Fruit fly (Drosophila melanogaster): ENCODE data around the gene mura.

mura gene

dm6 chr3R:9590952-9591532 lies 39.4 kb upstream of the mura start, which contains the start of the genes bocks and CG8312 (continued):
- no peak for TF ChIP-seq CG6254 (GFP tag; optimal IDR thresholded peaks at IDR 0.05)
- TF ChIP-seq Hmr (GFP tag; optimal IDR thresholded peaks at IDR 0.05), result peak; percentile 73
- TF ChIP-seq fd96Cb (tag; optimal IDR thresholded peaks at IDR 0.05), result no peak
- no peak for TF ChIP-seq CG17361 (GFP tag; IDR thresholded peaks at IDR 0.05)
- peak; percentile 78 for TF ChIP-seq CG8290 (GFP tag; optimal IDR thresholded peaks at IDR 0.05)
- TF ChIP-seq CG8290 (tag; optimal IDR thresholded peaks at IDR 0.05), result peak; percentile 10 to 75
- peak; percentile 70 for TF ChIP-seq CG13894 (tag; optimal IDR thresholded peaks at IDR 0.05)
- TF ChIP-seq crp (GFP tag; optimal IDR thresholded peaks at IDR 0.05), result peak in 1 of 2 experiments; percentile 66
- TF ChIP-seq Jarid2 (GFP tag; optimal IDR thresholded peaks at IDR 0.05), result peak; percentile 91
- TF ChIP-seq Pdp1 (GFP tag; optimal IDR thresholded peaks at IDR 0.05), result peak; percentile 41 to 77
- TF ChIP-seq eve (GFP tag; optimal IDR thresholded peaks at IDR 0.05), result no peak
- TF ChIP-seq HLH54F (GFP tag; optimal IDR thresholded peaks at IDR 0.05), result peak; percentile 72
- TF ChIP-seq wek (GFP tag; optimal IDR thresholded peaks at IDR 0.05), result no peak
- no peak for TF ChIP-seq CG11695 (GFP tag; IDR thresholded peaks at IDR 0.05)
- no peak for TF ChIP-seq cato (GFP tag; optimal IDR thresholded peaks at IDR 0.05; ENCODE audit: borderline replicate concordance)
- no peak for TF ChIP-seq ci (GFP tag; IDR thresholded peaks at IDR 0.05)
- no peak for TF ChIP-seq CG3847 (GFP tag; IDR thresholded peaks at IDR 0.05)
- TF ChIP-seq CG17802 (tag; optimal IDR thresholded peaks at IDR 0.05), result no peak
- peak; percentile 34 for TF ChIP-seq Abd-B (GFP tag; optimal IDR thresholded peaks at IDR 0.05)
- no peak for TF ChIP-seq danr (GFP tag; IDR thresholded peaks at IDR 0.05)
- TF ChIP-seq CG3726 (GFP tag; IDR thresholded peaks at IDR 0.05), result no peak
- TF ChIP-seq CG18011 (GFP tag; optimal IDR thresholded peaks at IDR 0.05), result no peak
- no peak for TF ChIP-seq zfh1 (GFP tag; IDR thresholded peaks at IDR 0.05)
- TF ChIP-seq run (tag; optimal IDR thresholded peaks at IDR 0.05), result no peak
- no peak for TF ChIP-seq org-1 (GFP tag; optimal IDR thresholded peaks at IDR 0.05)
- TF ChIP-seq Sry-δ (GFP tag; optimal IDR thresholded peaks at IDR 0.05), result peak; percentile 99
- TF ChIP-seq cwo (GFP tag; optimal IDR thresholded peaks at IDR 0.05), result peak; percentile 23
- no peak for TF ChIP-seq CG6791 (GFP tag; IDR thresholded peaks at IDR 0.05; ENCODE audit: partially characterized antibody)
- peak; percentile 24 for TF ChIP-seq pnt (GFP tag; optimal IDR thresholded peaks at IDR 0.05)
- peak; percentile 16 for TF ChIP-seq shn (GFP tag; optimal IDR thresholded peaks at IDR 0.05)
- no peak for TF ChIP-seq Lpt (GFP tag; optimal IDR thresholded peaks at IDR 0.05)
- TF ChIP-seq CG6689 (GFP tag; IDR thresholded peaks at IDR 0.05), result no peak
- TF ChIP-seq ttk (GFP tag; IDR thresholded peaks at IDR 0.05), result no peak
- no peak for TF ChIP-seq Sox100B (GFP tag; optimal IDR thresholded peaks at IDR 0.05)
- TF ChIP-seq CG42726 (GFP tag; IDR thresholded peaks at IDR 0.05; ENCODE audit: partially characterized antibody), result no peak
- TF ChIP-seq CG15073 (GFP tag; optimal IDR thresholded peaks at IDR 0.05), result no peak
- TF ChIP-seq tup (GFP tag; optimal IDR thresholded peaks at IDR 0.05), result no peak
- TF ChIP-seq gcm2 (GFP tag; optimal IDR thresholded peaks at IDR 0.05), result no peak
- peak; percentile 70 for TF ChIP-seq YL-1 (GFP tag; optimal IDR thresholded peaks at IDR 0.05)
- TF ChIP-seq sna (GFP tag; IDR thresholded peaks at IDR 0.05; ENCODE audit: partially characterized antibody), result no peak
- peak; percentile 65 for TF ChIP-seq Xbp1 (GFP tag; optimal IDR thresholded peaks at IDR 0.05)
- no peak for TF ChIP-seq abd-A (tag; optimal IDR thresholded peaks at IDR 0.05)
- no peak for TF ChIP-seq Dek (tag; optimal IDR thresholded peaks at IDR 0.05)
- no peak for TF ChIP-seq CkIIα-i1 (GFP tag; IDR thresholded peaks at IDR 0.05)
- no peak for TF ChIP-seq CG4282 (GFP tag; optimal IDR thresholded peaks at IDR 0.05)
- peak; percentile 50 for TF ChIP-seq CG8924 (tag; optimal IDR thresholded peaks at IDR 0.05)
- no peak for TF ChIP-seq gce (GFP tag; IDR thresholded peaks at IDR 0.05)
- TF ChIP-seq CG15601 (tag; optimal IDR thresholded peaks at IDR 0.05), result peak; percentile 82
- TF ChIP-seq sisA (GFP tag; IDR thresholded peaks at IDR 0.05), result no peak
- no peak for TF ChIP-seq zen2 (GFP tag; IDR thresholded peaks at IDR 0.05; ENCODE audit: partially characterized antibody)
